Worm (Caenorhabditis elegans): ENCODE data around the gene K08D10.14.
"Not testable (repeated sequence)": the region's sequence is repeated elsewhere in the genome, so short reads cannot be mapped to it uniquely, and the experiment has no call there.

- not testable (repeated sequence) for TF ChIP-seq snpc-4 (tag; optimal IDR thresholded peaks at IDR 0.05); tra-1 (GFP tag; IDR thresholded peaks at IDR 0.05)
These were observed 29.1 kb upstream of the K08D10.14 start, which contains the start of gene F49F1.7 for ce11 chrIV:4125657-4126056.

Measured in whole organism, L4 larva.